Worm (Caenorhabditis elegans): ENCODE data around the gene unc-22.

DNA sequence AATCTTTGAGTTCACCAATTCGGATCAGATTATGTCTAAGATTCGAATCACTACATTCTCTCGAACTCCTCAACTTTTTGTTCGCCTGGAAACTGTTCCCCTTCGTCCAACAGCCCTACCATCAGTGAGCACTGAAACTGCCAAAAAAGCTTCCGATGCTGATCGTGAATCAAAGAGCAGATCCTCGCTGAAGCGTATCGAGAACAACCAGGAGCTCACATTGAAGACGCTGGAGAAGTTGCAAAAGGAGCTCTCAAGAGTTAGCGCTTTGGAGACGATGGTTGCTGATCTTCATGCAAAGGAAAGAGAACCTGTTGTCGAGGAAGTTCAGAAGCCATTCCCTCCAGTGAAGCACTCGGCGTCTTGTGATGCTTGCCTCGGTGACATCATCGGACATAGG is 24.0 kb upstream of the unc-22 start:
- TF ChIP-seq ztf-4 (tag; optimal IDR thresholded peaks at IDR 0.05) = peak; percentile 4
- no peak for TF ChIP-seq nhr-237 (tag; optimal IDR thresholded peaks at IDR 0.05)
- TF ChIP-seq nhr-76 (tag; optimal IDR thresholded peaks at IDR 0.05) = no peak
- no peak for TF ChIP-seq snpc-4 (tag; optimal IDR thresholded peaks at IDR 0.05)
- no peak for TF ChIP-seq nhr-12 (tag; optimal IDR thresholded peaks at IDR 0.05)
- TF ChIP-seq unc-98 (GFP tag; IDR thresholded peaks at IDR 0.05) = no peak
- TF ChIP-seq lin-13 (GFP tag; optimal IDR thresholded peaks at IDR 0.05) = no peak
